Worm (Caenorhabditis elegans): ENCODE results near the gene egrh-3.

egrh-3 gene

DNA sequence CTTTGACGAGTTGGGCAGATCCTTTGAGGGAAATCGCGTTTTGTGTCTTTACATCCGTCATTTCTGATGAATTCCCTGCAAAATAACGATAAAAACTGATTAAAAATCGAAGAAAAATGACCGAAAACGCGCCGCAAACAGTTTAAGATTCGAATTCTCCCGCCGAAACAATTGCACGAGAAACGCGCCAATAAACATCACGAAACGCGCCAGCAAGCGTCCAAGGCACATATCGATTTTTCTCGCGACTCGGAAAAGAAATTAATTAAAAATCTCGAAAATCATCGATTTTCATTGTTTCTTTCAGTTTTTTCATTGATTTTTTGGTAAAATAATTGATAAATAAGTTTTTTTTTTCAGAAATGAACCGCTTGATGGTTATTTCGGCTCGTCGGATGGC, 47.6 kb downstream of the egrh-3 start, which contains the start of the genes mdf-2 and nduv-3 (continued):
- TF ChIP-seq ZK185.1 (tag; optimal IDR thresholded peaks at IDR 0.05; ENCODE audit: poor library complexity, severe bottlenecking) (no peak), lin-40 (tag; optimal IDR thresholded peaks at IDR 0.05) (peak; percentile 80), dpff-1 (tag; optimal IDR thresholded peaks at IDR 0.05) (no peak), F55B11.4 (tag; optimal IDR thresholded peaks at IDR 0.05; ENCODE audit: borderline replicate concordance, insufficient read depth) (no peak), F52B5.7 (tag; optimal IDR thresholded peaks at IDR 0.05) (no peak), madf-10 (tag; optimal IDR thresholded peaks at IDR 0.05) (no peak), rcor-1 (GFP tag; IDR thresholded peaks at IDR 0.05) (peak; percentile 54; the same call in 1 of the 2 replicates), ztf-6 (GFP tag; IDR thresholded peaks at IDR 0.05) (no peak), B0035.1 (tag; optimal IDR thresholded peaks at IDR 0.05) (no peak), Y53F4B.3 (GFP tag; IDR thresholded peaks at IDR 0.05) (no peak), gei-17 (GFP tag; optimal IDR thresholded peaks at IDR 0.05) (no peak), F23B12.7 (tag; optimal IDR thresholded peaks at IDR 0.05; ENCODE audit: insufficient read depth) (peak; percentile 9), attf-3 (GFP tag; conservative IDR thresholded peaks at IDR 0.05) (peak; percentile 81), F37B4.10 (GFP tag; IDR thresholded peaks at IDR 0.05) (no peak), atf-7 (tag; optimal IDR thresholded peaks at IDR 0.05) (no peak), lag-1 (GFP tag; IDR thresholded peaks at IDR 0.05) (no peak), madf-3 (GFP tag; IDR thresholded peaks at IDR 0.05) (peak; percentile 72; the same call in 1 of the 2 replicates), ets-4 (GFP tag; optimal IDR thresholded peaks at IDR 0.05) (no peak), ztf-26 (tag; optimal IDR thresholded peaks at IDR 0.05) (peak; percentile 26), ceh-27 (GFP tag; optimal IDR thresholded peaks at IDR 0.05) (no peak), mel-28 (tag; optimal IDR thresholded peaks at IDR 0.05; ENCODE audit: borderline replicate concordance) (no peak), F22D6.2 (tag; optimal IDR thresholded peaks at IDR 0.05) (no peak), T07F8.4 (tag; optimal IDR thresholded peaks at IDR 0.05) (no peak), dpl-1 (GFP tag; optimal IDR thresholded peaks at IDR 0.05) (peak; percentile 77), sea-2 (GFP tag; IDR thresholded peaks at IDR 0.05) (no peak), sdz-38 (tag; optimal IDR thresholded peaks at IDR 0.05) (no peak), mcd-1 (GFP tag; IDR thresholded peaks at IDR 0.05) (peak; percentile 87), ceh-40 (GFP tag; IDR thresholded peaks at IDR 0.05) (no peak), lir-1 (GFP tag; conservative IDR thresholded peaks at IDR 0.05) (no peak), hrde-1 (tag; optimal IDR thresholded peaks at IDR 0.05; ENCODE audit: borderline replicate concordance) (no peak), Y53G8AR.9 (GFP tag; conservative IDR thresholded peaks at IDR 0.05) (peak; percentile 49; the same call in 1 of the 2 replicates), cebp-2 (GFP tag; IDR thresholded peaks at IDR 0.05) (no peak), C06A6.2 (GFP tag; conservative IDR thresholded peaks at IDR 0.05) (no peak), Y67H2A.10 (GFP tag; conservative IDR thresholded peaks at IDR 0.05) (no peak), ztf-3 (GFP tag; optimal IDR thresholded peaks at IDR 0.05) (no peak), bed-2 (GFP tag; IDR thresholded peaks at IDR 0.05) (no peak), B0019.2 (GFP tag; conservative IDR thresholded peaks at IDR 0.05) (no peak), ztf-22 (GFP tag; optimal IDR thresholded peaks at IDR 0.05) (no peak), K12H6.12 (tag; optimal IDR thresholded peaks at IDR 0.05) (no peak), lin-26 (GFP tag; IDR thresholded peaks at IDR 0.05) (no peak), Y79H2A.3 (GFP tag; conservative IDR thresholded peaks at IDR 0.05) (no peak), hlh-26 (GFP tag; conservative IDR thresholded peaks at IDR 0.05) (no peak), mes-4 (tag; optimal IDR thresholded peaks at IDR 0.05) (no peak), zfh-2 (GFP tag; conservative IDR thresholded peaks at IDR 0.05) (0 out of 2 replicates have a peak, but pooled peaks have one; percentile 25), pha-4 (tag; optimal IDR thresholded peaks at IDR 0.05) (no peak), F49E8.2 (tag; optimal IDR thresholded peaks at IDR 0.05; ENCODE audit: insufficient read depth) (no peak), Y95B8A.8 (GFP tag; IDR thresholded peaks at IDR 0.05) (no peak), unc-62 (GFP tag; optimal IDR thresholded peaks at IDR 0.05) (no peak), snpc-3.4 (tag; optimal IDR thresholded peaks at IDR 0.05) (peak; percentile 74)

Data from whole organism, young adult.